Worm (Caenorhabditis elegans): ENCODE results near the gene upb-1.

The upb-1 gene

ce11 chrII:6292527-6292926 is 2.6 kb upstream of the upb-1 start, which contains the start of gene nyn-3:
Gene nyn-3, minus strand, starts transcription at chrII:6292627.
- no peak for TF ChIP-seq alr-1 (tag; optimal IDR thresholded peaks at IDR 0.05)
- TF ChIP-seq unc-55 (GFP tag; optimal IDR thresholded peaks at IDR 0.05): no peak
- no peak for TF ChIP-seq snpc-4 (tag; optimal IDR thresholded peaks at IDR 0.05)
- no peak for TF ChIP-seq mbf-1 (tag; optimal IDR thresholded peaks at IDR 0.05)
- TF ChIP-seq nhr-6 (tag; optimal IDR thresholded peaks at IDR 0.05): no peak
- no peak for TF ChIP-seq ama-1 (optimal IDR thresholded peaks at IDR 0.05)
- TF ChIP-seq nhr-10 (tag; optimal IDR thresholded peaks at IDR 0.05): no peak
- no peak for TF ChIP-seq ceh-16 (tag; optimal IDR thresholded peaks at IDR 0.05)
- TF ChIP-seq sem-4 (tag; optimal IDR thresholded peaks at IDR 0.05): no peak
- TF ChIP-seq lin-39 (tag; optimal IDR thresholded peaks at IDR 0.05): no peak
- no peak for TF ChIP-seq ZK546.5 (tag; optimal IDR thresholded peaks at IDR 0.05)
- no peak for TF ChIP-seq nhr-77 (tag; optimal IDR thresholded peaks at IDR 0.05)
- TF ChIP-seq lsy-2 (tag; optimal IDR thresholded peaks at IDR 0.05): no peak
- no peak for TF ChIP-seq C34F6.9 (tag; optimal IDR thresholded peaks at IDR 0.05)
- no peak for TF ChIP-seq aly-2 (tag; optimal IDR thresholded peaks at IDR 0.05)
- TF ChIP-seq peb-1 (tag; optimal IDR thresholded peaks at IDR 0.05): no peak
- no peak for TF ChIP-seq nhr-21 (tag; optimal IDR thresholded peaks at IDR 0.05)

DNA sequence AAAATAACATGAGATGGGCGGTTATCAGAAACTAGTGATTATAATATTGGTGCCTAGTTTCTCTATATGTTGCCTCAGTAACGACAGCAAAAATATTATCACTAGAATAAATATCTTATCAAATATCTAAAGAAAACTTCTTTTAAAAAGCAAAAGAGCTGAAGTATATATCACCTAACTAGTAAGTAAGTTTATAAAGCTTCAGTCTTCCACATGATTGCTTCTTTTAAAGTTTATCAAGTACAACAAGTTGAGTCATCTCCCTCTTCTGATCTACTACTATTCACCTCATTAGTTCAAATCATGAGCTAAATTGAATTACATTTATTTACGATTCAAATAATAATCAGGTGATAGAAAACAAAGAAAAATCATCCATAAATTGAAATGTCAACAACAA is 1.8 kb downstream of the upb-1 start:
- TF ChIP-seq ztf-4 (tag; optimal IDR thresholded peaks at IDR 0.05) (peak; percentile 58), blmp-1 (tag; optimal IDR thresholded peaks at IDR 0.05; ENCODE audit: insufficient read depth) (no peak), nhr-6 (tag; optimal IDR thresholded peaks at IDR 0.05) (no peak), ama-1 (optimal IDR thresholded peaks at IDR 0.05) (no peak), lsy-2 (tag; optimal IDR thresholded peaks at IDR 0.05) (peak in 1 of 2 experiments; percentile 14), gmeb-1 (tag; optimal IDR thresholded peaks at IDR 0.05) (no peak), aly-2 (tag; optimal IDR thresholded peaks at IDR 0.05) (no peak), mdl-1 (tag; optimal IDR thresholded peaks at IDR 0.05) (no peak), peb-1 (tag; optimal IDR thresholded peaks at IDR 0.05) (no peak)

- no peak for TF ChIP-seq mbf-1 (tag; optimal IDR thresholded peaks at IDR 0.05)
Observed at ce11 chrII:6286865-6287264, 3.0 kb downstream of the upb-1 start, which contains the start of gene F13H8.6. Gene F13H8.6, minus strand, starts transcription at chrII:6286965.

ce11 chrII:6283074-6283473 is 6.8 kb downstream of the upb-1 start, which contains the start of gene F13H8.1:
Gene F13H8.1, plus strand, starts transcription at chrII:6283384.
- TF ChIP-seq F13H6.1 (tag; optimal IDR thresholded peaks at IDR 0.05) (no peak), unc-39 (tag; optimal IDR thresholded peaks at IDR 0.05) (no peak), Y55F3AM.14 (GFP tag; optimal IDR thresholded peaks at IDR 0.05) (no peak), crh-2 (tag; optimal IDR thresholded peaks at IDR 0.05) (peak; percentile 51), gmeb-1 (tag; optimal IDR thresholded peaks at IDR 0.05) (no peak), sma-9 (GFP tag; optimal IDR thresholded peaks at IDR 0.05) (peak; percentile 19), sma-9 (tag; optimal IDR thresholded peaks at IDR 0.05) (no peak), mab-5 (tag; optimal IDR thresholded peaks at IDR 0.05) (no peak), fos-1 (tag; optimal IDR thresholded peaks at IDR 0.05) (peak; percentile 60)

DNA sequence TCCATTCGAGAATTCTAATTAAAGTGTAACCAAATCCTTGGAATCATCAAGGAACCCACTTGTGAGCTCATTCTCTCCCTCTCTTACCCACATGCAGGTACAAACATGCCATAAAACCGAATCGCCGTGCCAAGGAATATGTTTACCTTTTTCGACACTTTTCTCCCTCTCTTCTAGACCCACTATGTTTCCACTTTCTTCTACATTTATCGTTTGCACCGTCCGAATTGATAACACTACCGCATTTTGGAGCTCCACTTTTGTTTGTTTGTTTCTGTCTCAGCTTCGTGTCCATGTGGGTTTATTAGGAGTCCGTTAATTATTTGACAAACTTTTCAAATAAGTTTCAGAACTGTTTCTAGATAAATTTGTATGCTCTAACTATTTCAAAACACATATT is 8.0 kb downstream of the upb-1 start:
- TF ChIP-seq fos-1 (tag; optimal IDR thresholded peaks at IDR 0.05): peak; percentile 32
- TF ChIP-seq elt-3 (tag; optimal IDR thresholded peaks at IDR 0.05): no peak

DNA sequence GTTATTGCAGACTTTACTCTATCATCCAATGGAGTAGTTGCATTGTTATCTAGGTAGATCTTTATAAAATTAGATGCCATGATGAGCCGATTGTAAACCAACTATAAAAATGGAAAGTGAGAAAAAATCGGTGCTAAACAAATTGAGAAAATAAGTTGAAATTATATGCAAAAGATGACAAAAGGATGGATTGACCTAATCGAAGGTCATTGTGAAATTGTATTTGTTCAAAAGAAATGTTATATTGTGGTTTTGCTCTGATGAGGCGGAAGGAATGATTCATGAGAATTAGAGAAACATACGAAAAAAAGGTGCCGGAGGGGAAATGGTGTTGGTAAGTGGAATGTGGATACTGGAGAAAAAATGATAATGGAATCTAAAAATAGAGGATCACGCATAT is 8.9 kb downstream of the upb-1 start, which contains the start of gene scly-1:
Gene scly-1, minus strand, starts transcription at position 101 of the 400 bp plus-strand sequence.
- TF ChIP-seq nhr-237 (tag; optimal IDR thresholded peaks at IDR 0.05): no peak
- no peak for TF ChIP-seq gmeb-1 (tag; optimal IDR thresholded peaks at IDR 0.05)
- TF ChIP-seq ZK546.5 (tag; optimal IDR thresholded peaks at IDR 0.05): no peak
- no peak for TF ChIP-seq unc-62 (GFP tag; optimal IDR thresholded peaks at IDR 0.05)
- no peak for TF ChIP-seq zag-1 (tag; optimal IDR thresholded peaks at IDR 0.05)
- no peak for TF ChIP-seq sma-9 (GFP tag; optimal IDR thresholded peaks at IDR 0.05)
- TF ChIP-seq sma-9 (tag; optimal IDR thresholded peaks at IDR 0.05): no peak
- TF ChIP-seq nhr-129 (tag; optimal IDR thresholded peaks at IDR 0.05): no peak
- no peak for TF ChIP-seq unc-39 (tag; optimal IDR thresholded peaks at IDR 0.05)
- no peak for TF ChIP-seq ztf-1 (GFP tag; conservative IDR thresholded peaks at IDR 0.05)
- no peak for TF ChIP-seq mbf-1 (tag; optimal IDR thresholded peaks at IDR 0.05)
- TF ChIP-seq ztf-4 (tag; optimal IDR thresholded peaks at IDR 0.05): no peak
